Worm (Caenorhabditis elegans) whole organism, L2 larva: ENCODE results near the gene nspc-19.

ENCODE experiments used
- R02D3.7 ChIP-seq: fragments of 150-350 bp; optimal IDR thresholded peaks from 2 replicates; lab custom pipeline; 2014; ENCODE audit warnings: missing biosample characterization, missing genetic modification characterization
- ama-1 ChIP-seq: fragments of 150-350 bp; optimal IDR thresholded peaks from 2 replicates; lab custom pipeline; 2018; ENCODE audit warnings: inconsistent platforms
- blmp-1 ChIP-seq: sonication (generic microtip); optimal IDR thresholded peaks from 2 replicates; lab custom pipeline; 2017; ENCODE audit warnings: missing genetic modification characterization, mild to moderate bottlenecking, missing compliant biosample characterization, antibody characterized with exemption, moderate library complexity; ENCODE audit not compliant: insufficient read depth
- dmd-4 ChIP-seq: sonication (generic microtip); optimal IDR thresholded peaks from 2 replicates; lab custom pipeline; 2017; ENCODE audit warnings: missing biosample characterization, missing genetic modification characterization
- fos-1 ChIP-seq: fragments of 150-350 bp; optimal IDR thresholded peaks from 2 replicates; lab custom pipeline; 2014; ENCODE audit warnings: missing biosample characterization, missing genetic modification characterization
- mbf-1 ChIP-seq: sonication (generic microtip); optimal IDR thresholded peaks from 2 replicates; lab custom pipeline; 2017; ENCODE audit warnings: missing biosample characterization, missing genetic modification characterization
- nhr-129 ChIP-seq: fragments of 150-350 bp; optimal IDR thresholded peaks from 2 replicates; lab custom pipeline; 2014; ENCODE audit warnings: missing biosample characterization, missing genetic modification characterization
- nhr-77 ChIP-seq: fragments of 150-350 bp; optimal IDR thresholded peaks from 2 replicates; lab custom pipeline; 2014; ENCODE audit warnings: missing biosample characterization, missing genetic modification characterization
- skn-1 ChIP-seq: sonication (generic microtip); optimal IDR thresholded peaks from 2 replicates; lab custom pipeline; 2017; ENCODE audit warnings: missing biosample characterization, missing genetic modification characterization
- sma-9 ChIP-seq, 2 experiments: fragments of 150-350 bp in 1 of 2; sonication (generic microtip) in 1 of 2; optimal IDR thresholded peaks; 2 replicates each; lab custom pipeline; 2014 to 2016; ENCODE audit warnings: missing genetic modification characterization in 2 of 2, mild to moderate bottlenecking in 1 of 2, missing biosample characterization in 1 of 2, missing compliant biosample characterization in 1 of 2, missing genetic modification reagents in 1 of 2, moderate library complexity in 1 of 2

DNA sequence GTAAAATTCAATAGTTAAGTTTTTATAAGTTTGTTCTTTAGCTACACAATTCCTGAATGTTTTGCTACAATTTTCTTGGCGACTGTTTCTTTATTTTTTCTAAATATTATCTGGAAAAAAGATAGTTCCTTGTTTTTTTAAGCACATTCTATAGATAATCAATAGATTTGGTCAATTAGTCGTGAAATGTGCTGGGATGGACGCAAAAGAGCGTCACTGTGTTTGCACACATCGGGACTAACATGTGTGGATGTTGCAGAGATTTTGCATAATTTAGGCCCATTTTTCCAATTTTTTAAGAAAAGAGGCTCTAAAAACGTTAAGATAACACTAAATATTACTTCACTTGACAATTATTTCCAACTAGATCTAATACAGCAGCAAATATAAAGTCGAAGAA is 15.0 kb upstream of the nspc-19 start:
- TF ChIP-seq R02D3.7 (no peak), nhr-129 (tag; lab: Kevin White, UChicago) (peak; percentile 34), skn-1 (tag; lab: Kevin White, UChicago) (no peak), blmp-1 (tag; lab: Kevin White, UChicago) (no peak), nhr-77 (tag; lab: Kevin White, UChicago) (no peak), sma-9 (GFP tag; optimal IDR thresholded peaks at IDR 0.05; lab: Kevin White, UChicago) (peak; percentile 5), sma-9 (tag; optimal IDR thresholded peaks at IDR 0.05; lab: Kevin White, UChicago) (no peak), dmd-4 (no peak), fos-1 (no peak), ama-1 (lab: Kevin White, UChicago) (no peak), mbf-1 (tag; lab: Kevin White, UChicago) (no peak)
